Fruit fly (Drosophila melanogaster): ENCODE results near the gene nod.

dm6 chrX:11561450-11562040, 19.0 kb upstream of the nod start, which contains the start of gene PGRP-SA:
- no peak for TF ChIP-seq CG32006 (GFP tag; optimal IDR thresholded peaks at IDR 0.05)
- TF ChIP-seq fkh (GFP tag; optimal IDR thresholded peaks at IDR 0.05) = no peak
- TF ChIP-seq CG6163 (GFP tag; IDR thresholded peaks at IDR 0.05) = no peak
- no peak for TF ChIP-seq salr (GFP tag; optimal IDR thresholded peaks at IDR 0.05)
- TF ChIP-seq topi (GFP tag; optimal IDR thresholded peaks at IDR 0.05) = no peak
- TF ChIP-seq Hr4 (GFP tag; optimal IDR thresholded peaks at IDR 0.05) = no peak
- no peak for TF ChIP-seq CG31627 (GFP tag; optimal IDR thresholded peaks at IDR 0.05)
- TF ChIP-seq fd59A (GFP tag; optimal IDR thresholded peaks at IDR 0.05) = no peak
- no peak for TF ChIP-seq Eip75B (GFP tag; optimal IDR thresholded peaks at IDR 0.05)
- no peak for TF ChIP-seq CG6854 (GFP tag; optimal IDR thresholded peaks at IDR 0.05)
- TF ChIP-seq dac (GFP tag; optimal IDR thresholded peaks at IDR 0.05) = no peak

Measured in whole organism, prepupa.